Worm (Caenorhabditis elegans) whole organism, midembryonic: Measurements from ENCODE around the gene B0222.11.
A peak's percentile ranks its signal among the peaks of the same experiment; 100 is the strongest.

Experiments
- T22C8.4 ChIP-seq: fragments of 200-800 bp; sonication (Bioruptor generic); IDR thresholded peaks from 2 replicates; pipeline ENCODE4 v1.3.6; 2022; ENCODE audit warnings: missing genetic modification characterization, missing compliant biosample characterization
- cog-1 ChIP-seq: sonication (generic microtip); optimal IDR thresholded peaks from 2 replicates; lab custom pipeline; 2016; ENCODE audit warnings: missing genetic modification characterization, missing compliant biosample characterization
- flt-1 ChIP-seq: fragments of 200-800 bp; sonication (Bioruptor generic); IDR thresholded peaks from 2 replicates; pipeline ENCODE4 v1.3.6; 2022; ENCODE audit warnings: missing genetic modification characterization, missing compliant biosample characterization
- klf-2 ChIP-seq: fragments of 200-800 bp; sonication (Bioruptor generic); conservative IDR thresholded peaks from 2 replicates; pipeline ENCODE4 v1.3.6; 2022; ENCODE audit warnings: missing genetic modification reagents, missing genetic modification characterization, missing compliant biosample characterization
- med-1 ChIP-seq: sonication (generic microtip); optimal IDR thresholded peaks from 2 replicates; lab custom pipeline; 2017; ENCODE audit warnings: missing genetic modification characterization, mild to moderate bottlenecking, missing compliant biosample characterization, antibody characterized with exemption, missing genetic modification reagents; ENCODE audit not compliant: insufficient read depth
- ref-1 ChIP-seq: fragments of 200-800 bp; sonication (Bioruptor generic); conservative IDR thresholded peaks from 2 replicates; pipeline ENCODE4 v1.3.6; 2022; ENCODE audit warnings: missing genetic modification reagents, missing genetic modification characterization, missing compliant biosample characterization
- tab-1 ChIP-seq: fragments of 200-800 bp; sonication (Bioruptor generic); IDR thresholded peaks from 2 replicates; pipeline ENCODE4 v1.3.6; 2022; ENCODE audit warnings: missing genetic modification characterization, missing compliant biosample characterization
- ztf-23 ChIP-seq: fragments of 200-800 bp; sonication (Bioruptor generic); IDR thresholded peaks from 2 replicates; pipeline ENCODE4 v1.3.6; 2022; ENCODE audit warnings: missing genetic modification reagents, missing genetic modification characterization, missing compliant biosample characterization
- ztf-29 ChIP-seq: fragments of 200-800 bp; sonication (Bioruptor generic); IDR thresholded peaks from 2 replicates; pipeline ENCODE4 v1.3.6; 2022; ENCODE audit warnings: missing genetic modification reagents, missing genetic modification characterization, missing compliant biosample characterization

Gene B0222.11

DNA sequence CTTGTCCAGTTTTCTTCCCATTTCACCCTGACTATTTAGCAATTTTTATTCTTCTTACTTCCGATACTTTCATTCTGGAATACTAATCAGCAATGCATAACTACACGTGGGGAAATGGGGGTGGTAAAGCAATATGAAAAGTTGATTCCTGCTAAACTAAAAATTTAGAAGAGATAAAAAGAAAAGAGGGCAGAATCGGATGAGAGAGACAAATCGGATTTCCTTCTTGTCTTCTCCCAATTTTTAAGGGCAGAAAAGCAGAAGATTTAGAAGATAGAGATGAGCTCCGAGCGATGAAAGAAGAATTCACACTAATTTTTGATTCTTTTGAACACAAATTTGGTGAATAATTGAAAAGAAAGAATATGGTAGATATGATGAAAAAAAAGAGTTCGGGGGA lies 26.1 kb upstream of the B0222.11 start:
- TF ChIP-seq ref-1 (GFP tag; lab: Robert Waterston, UW) (no peak), tab-1 (GFP tag; lab: Robert Waterston, UW) (no peak), flt-1 (GFP tag; lab: Robert Waterston, UW) (no peak), ztf-23 (GFP tag; lab: Robert Waterston, UW) (no peak), ztf-29 (GFP tag; lab: Robert Waterston, UW) (no peak), med-1 (GFP tag; lab: Kevin White, UChicago) (no peak), klf-2 (GFP tag; lab: Robert Waterston, UW) (no peak), cog-1 (tag; lab: Kevin White, UChicago) (no peak), T22C8.4 (no peak)

DNA sequence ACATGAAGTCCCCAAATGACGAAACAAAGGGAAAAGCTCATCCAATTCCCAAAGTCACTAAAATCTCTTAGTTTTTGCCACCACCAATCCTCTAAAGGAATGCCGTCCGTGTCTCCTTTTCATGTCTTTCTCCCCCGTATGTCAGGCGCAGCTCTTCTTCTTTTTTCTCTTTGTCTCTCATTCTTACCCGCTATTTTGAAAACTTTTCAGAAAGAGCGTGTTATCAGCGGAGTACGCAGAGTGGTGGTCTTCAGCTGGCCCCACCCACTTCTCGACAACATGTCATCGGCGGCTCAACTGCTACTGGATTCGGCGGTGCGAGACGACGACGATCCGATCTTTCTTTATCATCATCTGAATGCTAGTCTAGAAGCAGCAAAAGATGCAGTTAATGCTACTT lies 23.4 kb upstream of the B0222.11 start, which contains the start of gene sphr-1:
Gene sphr-1 (plus strand): TSS at position 205 of the 400 bp plus-strand sequence.
- TF ChIP-seq cog-1 (tag; lab: Kevin White, UChicago) (no peak), ztf-23 (GFP tag; lab: Robert Waterston, UW) (no peak)

DNA sequence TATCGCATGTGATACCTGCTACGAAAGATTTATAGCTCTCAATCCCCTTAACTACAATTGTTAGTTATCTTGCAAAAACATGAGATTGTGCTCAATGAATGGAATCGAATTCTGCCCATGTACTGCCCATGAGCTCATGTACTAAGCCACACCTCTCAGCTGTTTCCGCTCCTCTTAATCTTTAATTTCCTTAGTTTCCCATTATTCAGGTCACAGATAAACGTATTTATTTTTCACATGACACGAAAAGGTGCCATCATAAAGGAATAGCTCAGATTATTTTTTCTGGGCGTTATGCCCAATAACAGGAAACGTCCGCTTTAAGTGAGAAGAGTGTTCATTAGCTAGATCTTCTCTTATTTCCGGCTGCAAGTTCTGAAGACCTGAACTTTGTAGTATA lies 18.0 kb upstream of the B0222.11 start:
- no peak for TF ChIP-seq klf-2 (GFP tag; lab: Robert Waterston, UW)
- TF ChIP-seq cog-1 (tag; lab: Kevin White, UChicago): no peak
- TF ChIP-seq ref-1 (GFP tag; lab: Robert Waterston, UW): no peak
- TF ChIP-seq tab-1 (GFP tag; lab: Robert Waterston, UW): no peak
- TF ChIP-seq flt-1 (GFP tag; lab: Robert Waterston, UW): no peak
- no peak for TF ChIP-seq T22C8.4
- no peak for TF ChIP-seq med-1 (GFP tag; lab: Kevin White, UChicago)
- no peak for TF ChIP-seq ztf-23 (GFP tag; lab: Robert Waterston, UW)

DNA sequence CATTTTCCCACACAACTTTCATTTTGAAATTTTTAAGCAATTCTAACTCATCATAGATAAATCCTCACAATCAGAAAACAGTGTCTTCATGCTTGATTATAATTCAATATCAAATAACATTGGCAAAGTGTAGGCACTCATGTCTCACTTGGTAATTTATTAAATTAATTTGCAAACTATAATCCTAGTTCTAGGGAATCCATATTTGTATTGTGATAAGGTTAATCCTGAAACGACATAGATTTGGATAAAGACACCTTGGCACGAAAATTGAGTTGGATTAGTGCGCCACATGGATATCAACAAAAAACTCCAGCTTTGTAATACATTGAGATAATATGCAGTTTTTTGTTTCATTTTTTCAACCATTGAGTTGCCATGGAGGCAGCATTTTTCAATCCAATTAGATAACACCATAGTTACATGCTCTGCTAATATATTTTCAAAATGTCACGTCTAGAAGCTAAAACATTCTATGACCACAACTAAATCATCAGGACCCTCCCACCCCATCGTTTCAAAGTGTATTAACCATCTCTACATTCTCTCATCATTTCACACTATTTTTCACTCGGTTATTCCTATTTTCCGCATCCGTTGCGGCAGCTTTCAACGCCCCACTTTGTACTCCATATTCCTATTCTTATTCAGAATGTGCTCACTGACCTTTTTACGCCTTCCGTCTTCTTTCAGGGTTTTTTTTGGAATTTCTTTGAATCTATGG lies 15.9 kb upstream of the B0222.11 start:
- TF ChIP-seq cog-1 (tag; lab: Kevin White, UChicago) (no peak), med-1 (GFP tag; lab: Kevin White, UChicago) (no peak), flt-1 (GFP tag; lab: Robert Waterston, UW) (no peak), T22C8.4 (no peak), tab-1 (GFP tag; lab: Robert Waterston, UW) (no peak), ztf-29 (GFP tag; lab: Robert Waterston, UW) (no peak)

DNA sequence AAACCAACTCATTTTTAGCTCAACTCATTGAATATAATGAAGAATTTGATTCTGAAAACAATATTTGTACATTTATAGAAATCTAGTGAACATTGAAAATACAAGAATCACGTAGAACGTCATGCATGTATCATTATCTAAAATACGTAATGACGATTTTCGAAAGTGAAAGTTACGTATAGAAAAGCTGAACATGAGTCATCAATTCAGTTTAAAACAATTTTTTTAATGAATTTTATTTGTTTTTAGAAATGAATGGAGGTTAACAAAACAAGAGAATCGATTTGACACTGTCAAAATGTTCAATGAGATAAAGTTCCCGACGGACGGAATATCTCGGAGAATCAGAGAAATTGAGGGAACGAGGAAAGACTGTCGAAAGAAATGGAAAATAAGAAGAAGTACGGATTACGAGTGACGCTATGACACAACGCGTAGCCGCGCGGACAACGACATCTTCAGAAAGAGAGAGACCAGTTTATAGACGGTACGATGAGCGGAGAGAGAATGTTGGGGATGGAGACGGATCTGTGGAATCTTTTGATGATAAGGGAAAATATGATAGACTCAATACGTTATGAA lies 13.8 kb upstream of the B0222.11 start, which contains the start of gene ptr-1:
Gene ptr-1 (minus strand): TSS at position 51 of the 582 bp plus-strand sequence.
- TF ChIP-seq med-1 (GFP tag; lab: Kevin White, UChicago): no peak
- TF ChIP-seq klf-2 (GFP tag; lab: Robert Waterston, UW): no peak
- no peak for TF ChIP-seq ztf-23 (GFP tag; lab: Robert Waterston, UW)
- TF ChIP-seq T22C8.4: no peak
- TF ChIP-seq flt-1 (GFP tag; lab: Robert Waterston, UW): no peak
- TF ChIP-seq tab-1 (GFP tag; lab: Robert Waterston, UW): no peak
- no peak for TF ChIP-seq ref-1 (GFP tag; lab: Robert Waterston, UW)
- no peak for TF ChIP-seq ztf-29 (GFP tag; lab: Robert Waterston, UW)
- TF ChIP-seq cog-1 (tag; lab: Kevin White, UChicago): no peak

DNA sequence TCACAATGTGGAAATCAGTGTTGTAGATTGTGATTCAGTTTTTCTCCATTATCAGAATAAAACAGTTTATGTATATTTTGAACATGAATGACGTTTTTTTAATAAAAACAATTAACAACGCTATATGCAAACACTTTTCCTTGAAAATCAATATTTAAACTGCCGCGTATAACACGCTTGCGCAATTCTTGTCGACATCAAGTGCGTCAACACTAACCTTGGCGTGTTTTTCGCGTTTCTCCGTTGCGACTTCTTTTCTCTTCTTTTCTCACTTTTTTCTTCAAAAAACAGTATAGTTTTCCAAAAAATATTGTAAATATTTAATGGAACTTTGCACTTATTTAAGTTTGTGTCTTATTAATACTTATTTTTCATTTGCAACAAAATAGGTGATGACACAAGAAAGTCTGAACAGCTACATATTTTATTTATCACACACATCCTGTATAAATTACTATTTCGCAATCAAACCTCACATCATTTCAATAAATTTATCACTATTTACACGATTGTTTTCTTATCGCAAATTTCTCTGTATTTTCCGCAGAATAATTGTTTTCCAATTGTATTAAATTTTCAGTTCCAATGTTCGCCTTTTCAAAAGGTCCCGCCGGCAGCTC lies 7.3 kb upstream of the B0222.11 start, which contains the start of gene spas-1:
Gene spas-1 (plus strand): TSS at position 572 of the 620 bp plus-strand sequence.
- TF ChIP-seq T22C8.4 (peak; percentile 78), tab-1 (GFP tag; lab: Robert Waterston, UW) (peak; percentile 78), ztf-23 (GFP tag; lab: Robert Waterston, UW) (peak; percentile 72; the same call in 1 of the 2 replicates), flt-1 (GFP tag; lab: Robert Waterston, UW) (no peak; the same call in 1 of the 2 replicates), klf-2 (GFP tag; lab: Robert Waterston, UW) (no peak), med-1 (GFP tag; lab: Kevin White, UChicago) (peak; percentile 6), cog-1 (tag; lab: Kevin White, UChicago) (peak; percentile 68), ref-1 (GFP tag; lab: Robert Waterston, UW) (no peak), ztf-29 (GFP tag; lab: Robert Waterston, UW) (no peak)

DNA sequence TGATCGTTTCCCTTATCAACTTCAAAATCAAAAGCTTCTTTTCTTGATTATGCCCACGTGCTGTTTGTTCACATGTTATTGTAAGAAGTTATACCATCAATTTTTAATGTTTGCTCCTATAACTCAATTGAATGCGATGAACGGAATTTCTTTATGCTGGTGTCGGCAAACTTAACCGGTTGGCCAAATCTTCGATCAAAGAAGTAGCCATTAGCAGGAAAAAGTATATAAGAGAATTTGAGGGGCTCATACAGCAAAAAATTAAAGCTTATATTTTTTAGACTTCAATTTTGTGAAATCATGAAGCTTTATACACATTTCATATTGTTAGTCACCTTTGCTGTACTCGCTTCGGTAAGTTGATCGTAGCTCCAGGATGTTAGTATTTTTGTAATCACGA lies 5.8 kb upstream of the B0222.11 start, which contains the start of gene pqn-16:
Gene pqn-16 (plus strand): TSS at position 301 of the 400 bp plus-strand sequence.
- no peak for TF ChIP-seq flt-1 (GFP tag; lab: Robert Waterston, UW)
- TF ChIP-seq tab-1 (GFP tag; lab: Robert Waterston, UW): no peak
- no peak for TF ChIP-seq cog-1 (tag; lab: Kevin White, UChicago)
- TF ChIP-seq ztf-23 (GFP tag; lab: Robert Waterston, UW): no peak

DNA sequence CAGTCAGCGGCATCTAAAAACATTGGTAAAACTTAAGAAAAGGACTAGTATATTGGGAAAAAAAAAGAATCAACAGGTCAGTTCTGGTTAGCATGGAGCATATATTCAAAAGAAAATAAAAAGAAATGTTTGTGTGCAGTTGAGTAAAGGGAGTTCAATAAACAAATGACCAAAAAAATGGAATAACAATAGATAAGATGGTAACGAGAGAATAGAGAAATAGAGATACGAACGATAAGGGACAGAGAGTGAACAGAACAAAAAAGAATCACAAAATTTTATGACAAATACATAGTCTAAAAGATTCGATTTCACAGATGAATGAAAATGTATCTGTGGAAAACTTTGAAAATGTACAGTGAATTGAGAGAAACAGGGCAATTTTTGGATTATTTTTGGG lies 5.0 kb upstream of the B0222.11 start, which contains the start of gene gad-3:
Gene gad-3 (minus strand): TSS at position 17 of the 400 bp plus-strand sequence.
- TF ChIP-seq ztf-23 (GFP tag; lab: Robert Waterston, UW) (no peak), cog-1 (tag; lab: Kevin White, UChicago) (no peak), ztf-29 (GFP tag; lab: Robert Waterston, UW) (no peak), T22C8.4 (no peak), ref-1 (GFP tag; lab: Robert Waterston, UW) (no peak), tab-1 (GFP tag; lab: Robert Waterston, UW) (no peak), flt-1 (GFP tag; lab: Robert Waterston, UW) (no peak), med-1 (GFP tag; lab: Kevin White, UChicago) (no peak), klf-2 (GFP tag; lab: Robert Waterston, UW) (no peak)
